Fruit fly (Drosophila melanogaster) whole organism, larva: ENCODE results near the gene Ac78C.

ENCODE experiments used
- noc ChIP-seq: fragments of 200-800 bp; sonication (Bioruptor generic); optimal IDR thresholded peaks from 3 replicates; lab custom pipeline; 2019; ENCODE audit warnings: missing biosample characterization, mild to moderate bottlenecking, missing genetic modification characterization, moderate library complexity

The Ac78C gene

DNA sequence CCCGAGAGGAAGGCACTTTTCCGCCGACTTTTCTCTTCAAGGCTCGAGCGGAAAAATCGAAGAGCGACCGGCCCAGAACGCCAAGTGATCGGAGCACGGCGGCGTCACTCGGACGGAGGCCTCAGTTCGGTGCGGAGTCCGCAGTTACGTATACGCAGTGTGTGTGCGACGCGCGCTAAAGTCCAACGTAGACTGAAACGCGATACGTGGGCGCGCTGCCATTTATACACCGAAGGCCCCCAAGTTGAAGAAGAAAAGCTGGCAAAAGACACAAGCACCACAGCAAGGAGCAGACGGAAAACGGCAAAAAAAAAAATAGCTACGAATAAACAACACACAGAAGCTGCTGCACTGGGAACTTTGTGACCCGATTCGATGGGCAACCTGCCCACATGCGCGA, 21.4 kb upstream of the Ac78C start, which contains the start of gene CG42337:
Gene CG42337, minus strand, starts transcription at position 194 of the 400 bp plus-strand sequence.
- no peak for TF ChIP-seq noc (tag; lab: Kevin White, UChicago)

DNA sequence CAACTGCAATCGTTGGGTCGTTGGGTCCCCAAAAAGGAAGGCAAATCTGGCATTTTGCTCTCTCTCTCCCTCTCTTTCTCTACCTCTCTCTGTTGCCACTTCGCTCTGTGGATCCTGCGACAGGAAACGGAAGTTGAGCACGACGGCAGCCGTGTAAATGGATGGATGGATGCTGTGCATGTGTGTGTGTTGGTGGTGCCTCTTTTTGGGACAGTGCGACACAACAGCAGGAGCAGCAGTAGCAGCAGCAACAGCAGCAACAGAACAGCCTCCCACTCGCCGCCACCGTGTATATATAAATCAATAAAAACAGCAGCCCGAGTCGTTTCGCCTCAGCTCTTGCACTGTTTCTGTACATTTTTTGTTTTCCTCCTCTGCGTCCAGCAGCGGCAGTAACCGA, 20.3 kb upstream of the Ac78C start:
- TF ChIP-seq noc (tag; lab: Kevin White, UChicago) = no peak

DNA sequence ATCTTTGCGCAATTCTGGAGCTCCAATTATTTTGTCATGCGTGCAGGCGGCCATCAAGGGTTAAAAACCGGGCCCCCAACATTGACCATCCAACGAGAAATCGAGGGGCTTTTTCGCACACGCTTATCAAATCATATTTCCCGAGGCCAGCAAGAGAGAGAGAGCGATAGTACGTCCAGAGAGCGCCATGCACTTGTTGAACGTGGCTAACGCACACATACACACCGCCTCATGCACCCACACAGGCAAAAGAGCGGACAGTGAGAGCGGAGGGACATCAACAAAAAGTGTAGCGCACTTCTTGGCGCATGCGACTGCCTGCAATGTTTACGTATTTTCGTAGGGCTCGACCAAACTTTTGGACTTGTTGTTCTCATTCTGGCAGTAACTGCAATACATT, 14.8 kb upstream of the Ac78C start:
- no peak for TF ChIP-seq noc (tag; lab: Kevin White, UChicago)

DNA sequence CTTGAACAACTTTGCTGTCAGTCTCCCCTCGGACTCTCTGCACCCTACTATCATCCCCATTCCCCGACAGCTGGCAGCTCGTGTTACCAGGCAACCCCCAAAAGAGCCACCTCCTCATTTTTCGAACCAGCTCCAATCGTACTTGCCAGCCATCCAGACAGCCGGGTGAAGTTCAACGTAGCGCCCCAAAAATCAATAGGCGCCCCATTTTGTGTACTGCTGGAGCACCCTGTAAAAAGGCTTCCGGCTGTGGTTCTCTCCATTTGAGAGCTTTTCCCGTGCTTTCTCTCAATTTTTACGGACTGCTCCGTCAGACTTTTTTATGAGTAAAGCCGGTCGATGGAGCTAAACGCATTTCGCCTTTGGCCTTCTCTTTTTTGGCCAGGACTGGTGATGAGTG, 13.9 kb upstream of the Ac78C start:
- TF ChIP-seq noc (tag; lab: Kevin White, UChicago) = no peak

DNA sequence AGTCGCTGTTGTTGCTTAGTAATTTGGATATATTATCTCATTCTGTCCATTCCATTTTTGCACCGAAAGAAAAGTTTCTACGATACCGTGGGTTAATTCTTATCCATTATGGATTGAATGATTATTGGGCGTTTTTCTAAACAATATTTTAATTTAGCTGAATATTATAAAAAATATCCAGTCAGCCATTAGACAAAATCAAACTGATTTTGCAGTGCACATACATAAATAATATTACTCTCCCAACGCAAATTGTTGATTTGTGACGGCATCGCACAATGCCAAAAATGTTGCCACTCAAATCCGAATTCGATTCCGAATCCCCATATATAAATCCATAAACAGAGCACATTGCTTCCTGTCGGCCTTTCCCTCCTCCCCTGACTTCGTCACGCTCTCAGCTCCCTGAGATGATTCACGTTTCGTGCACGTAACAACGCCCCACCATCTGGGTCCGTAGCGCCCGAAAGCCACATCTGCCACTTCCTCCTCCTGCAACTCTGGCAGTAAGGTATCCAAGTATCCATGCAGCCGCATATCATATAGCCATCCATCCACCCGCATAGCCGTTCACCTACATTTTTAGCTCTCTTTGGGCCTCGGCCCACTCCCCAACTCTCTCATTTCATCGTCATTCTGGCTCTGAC, 5.3 kb upstream of the Ac78C start:
- TF ChIP-seq noc (tag; lab: Kevin White, UChicago) = peak; percentile 71

DNA sequence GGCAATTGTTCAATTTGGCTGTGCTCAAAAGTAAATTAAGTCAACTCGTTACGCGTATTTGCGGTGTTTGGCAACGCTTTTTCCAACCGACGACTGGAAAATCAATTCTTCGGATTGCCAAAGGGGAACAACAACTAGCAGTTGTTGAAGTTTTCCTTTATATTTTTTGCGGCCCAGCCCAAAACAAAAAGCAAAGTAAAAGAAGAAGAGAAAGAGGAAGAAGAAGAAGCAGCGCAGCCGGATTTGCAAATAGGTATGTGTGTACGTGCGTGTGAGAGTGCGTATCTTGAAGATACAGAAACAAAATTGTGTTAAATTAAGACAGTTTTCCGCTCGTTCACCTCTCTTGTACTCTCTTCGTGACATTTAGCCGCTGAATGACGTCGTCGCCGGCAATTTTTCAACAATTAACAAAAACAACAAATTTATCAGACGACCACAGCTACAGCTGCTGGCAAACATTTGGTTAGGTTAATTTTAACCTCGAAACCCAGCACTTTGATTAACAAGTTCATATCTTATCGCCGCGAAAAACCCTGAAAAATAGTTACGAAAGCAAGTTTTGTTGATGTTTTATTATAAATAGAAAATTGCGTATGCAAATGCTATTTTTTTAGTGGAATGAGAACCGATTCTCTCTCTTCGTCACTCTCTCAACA, 4.7 kb upstream of the Ac78C start:
- TF ChIP-seq noc (tag; lab: Kevin White, UChicago) = no peak

DNA sequence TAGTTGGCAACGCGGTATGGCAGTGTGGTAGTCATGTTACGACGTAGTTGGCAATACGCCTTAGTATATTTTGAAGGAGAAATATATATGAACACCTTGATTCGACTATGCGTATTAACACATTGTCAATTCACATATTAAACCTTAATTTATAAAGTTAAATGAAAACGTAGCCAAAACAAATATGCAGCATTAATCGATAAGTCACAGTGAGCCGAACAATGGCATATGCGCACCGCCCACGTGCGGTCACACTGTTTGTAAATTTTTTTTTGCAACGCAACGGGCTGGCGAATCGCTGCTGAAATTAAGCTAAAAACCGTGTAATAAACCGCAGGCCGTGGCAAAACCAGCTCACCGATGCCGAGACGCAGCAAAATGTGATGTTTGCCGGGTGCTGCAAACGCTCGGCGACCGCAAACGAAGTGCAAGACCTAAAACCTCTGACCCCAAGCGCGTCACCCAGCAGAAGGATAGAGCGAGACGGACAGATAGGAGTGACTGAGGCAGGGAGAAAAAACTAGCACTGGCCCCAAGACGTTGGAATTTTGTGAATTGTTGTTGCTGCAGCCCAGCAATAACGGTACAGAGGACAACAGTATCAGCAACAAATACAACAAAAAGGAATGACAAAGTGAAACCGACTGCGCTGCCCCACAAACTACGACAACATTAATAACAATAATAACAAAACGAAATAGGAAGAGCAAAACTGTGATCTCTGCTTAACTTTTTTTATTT, 4.0 kb upstream of the Ac78C start:
- TF ChIP-seq noc (tag; lab: Kevin White, UChicago) = peak; percentile 17

DNA sequence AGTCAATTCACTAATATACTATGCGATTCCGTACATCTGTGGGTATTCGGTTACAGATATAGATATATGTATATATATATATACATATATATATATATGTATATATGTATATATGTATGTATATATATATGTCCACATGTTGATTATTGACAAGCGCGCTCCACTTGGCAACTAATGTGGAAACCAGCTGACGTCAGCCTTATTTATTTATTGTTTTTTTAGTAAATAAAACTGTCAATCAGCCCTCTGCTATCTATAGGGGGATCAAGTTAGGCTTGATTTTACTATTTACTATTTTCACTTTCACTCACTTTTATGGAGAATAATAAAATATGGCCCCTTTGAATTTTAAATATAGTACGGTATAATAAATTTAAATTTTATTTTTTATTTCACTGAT, 3.2 kb upstream of the Ac78C start:
- no peak for TF ChIP-seq noc (tag; lab: Kevin White, UChicago)

DNA sequence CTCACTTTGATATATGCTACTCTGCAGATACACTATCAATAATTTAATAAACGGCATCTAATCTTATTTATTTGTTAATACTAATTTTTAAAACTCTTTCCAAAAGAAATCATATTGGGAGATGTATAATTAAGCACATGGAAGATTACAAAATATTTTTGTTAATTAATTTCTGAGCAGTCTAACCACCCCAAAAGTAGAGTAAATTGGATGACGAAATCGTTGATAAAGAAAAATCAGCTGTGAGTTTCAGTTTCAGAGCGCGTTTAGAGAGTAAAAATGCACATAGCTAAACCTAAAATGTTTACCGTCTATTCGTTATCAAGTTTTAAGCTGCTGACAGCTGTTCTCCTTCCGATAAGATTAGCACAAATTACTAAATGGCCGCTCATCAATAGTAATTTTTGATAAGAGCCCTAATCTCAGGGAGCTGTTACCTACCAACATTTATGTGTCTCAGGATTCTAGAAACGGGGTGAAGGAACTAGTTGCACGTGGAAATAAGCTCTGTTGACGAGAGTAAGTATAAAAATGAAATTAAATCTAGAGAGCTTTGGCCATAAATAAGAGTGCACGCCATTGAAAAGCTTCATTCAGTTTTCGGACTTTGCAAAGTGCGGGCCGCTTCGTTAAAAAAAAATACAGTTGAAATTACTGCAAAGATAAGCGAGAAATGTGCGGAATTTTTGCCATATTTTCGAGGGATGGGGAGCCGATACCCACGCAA, 960 bp upstream of the Ac78C start, which contains the start of the genes chb and AsnS:
Gene chb, plus strand, starts transcription at position 327 of the 727 bp plus-strand sequence.
Gene AsnS, plus strand, starts transcription at position 592 of the 727 bp plus-strand sequence.
- peak; percentile 95 for TF ChIP-seq noc (tag; lab: Kevin White, UChicago)

DNA sequence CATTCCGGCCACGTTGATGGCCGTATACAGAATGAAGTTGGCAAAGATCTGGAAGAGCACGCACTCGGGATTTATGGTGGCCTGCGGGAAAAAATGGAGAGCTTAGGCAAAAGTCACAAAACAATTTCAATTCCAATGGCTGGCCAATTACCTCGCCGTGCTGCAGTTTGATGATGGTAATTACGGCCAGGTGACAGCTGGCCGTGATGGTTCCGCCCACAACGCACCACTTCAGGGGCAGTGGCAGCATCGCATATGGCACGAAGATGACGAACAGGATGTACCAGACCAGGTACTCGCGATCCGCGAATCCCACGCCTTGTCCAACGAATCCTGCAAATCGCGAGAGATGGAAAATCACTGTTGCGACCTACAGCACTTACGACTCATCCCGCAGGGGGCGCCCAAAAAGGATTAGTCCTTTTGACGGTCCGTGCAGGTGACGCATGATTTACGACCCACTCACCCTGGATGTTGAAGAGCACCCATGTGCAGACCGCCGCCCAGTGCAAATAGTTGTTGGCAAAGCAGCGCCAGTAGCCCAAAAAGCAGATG, 25.8 kb downstream of the Ac78C start:
- TF ChIP-seq noc (tag; lab: Kevin White, UChicago) = no peak

DNA sequence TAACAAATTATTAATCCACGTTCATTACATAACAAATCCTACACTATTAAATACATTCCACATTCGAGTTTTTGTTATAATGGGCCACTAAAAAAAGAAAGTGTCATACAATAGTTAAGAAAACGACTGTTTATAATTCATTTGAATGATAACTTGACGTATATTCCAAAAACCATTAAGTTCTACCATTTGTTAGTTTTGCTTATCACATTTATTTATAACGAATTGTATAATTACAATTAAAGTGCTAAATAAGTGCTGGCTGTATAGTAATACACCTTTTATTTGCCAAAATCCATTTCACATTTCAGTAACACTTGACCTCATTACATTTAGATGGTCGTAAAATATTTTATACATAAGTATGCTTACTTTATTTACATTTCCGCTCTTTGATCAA, 35.5 kb downstream of the Ac78C start, which contains the start of gene CG10565:
Gene CG10565, minus strand, starts transcription at position 101 of the 400 bp plus-strand sequence.
- no peak for TF ChIP-seq noc (tag; lab: Kevin White, UChicago)

DNA sequence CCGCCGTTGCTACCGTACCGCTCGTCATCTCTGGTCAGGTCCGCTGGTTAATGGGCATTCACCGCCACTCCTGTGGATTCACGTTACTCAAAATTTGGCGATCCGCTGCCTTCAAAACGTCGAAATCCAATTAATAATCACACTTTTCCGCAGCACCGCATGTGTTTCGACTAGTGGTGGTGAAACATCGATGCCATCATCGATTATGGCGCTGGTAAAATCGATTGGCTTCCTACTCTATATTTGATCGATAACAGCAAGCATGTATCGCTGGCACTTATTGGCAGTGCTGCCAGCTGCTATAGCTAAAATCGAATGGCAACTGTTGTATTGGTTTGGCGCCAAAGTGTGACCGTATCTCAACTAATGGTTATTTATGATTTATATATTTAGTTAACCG, 35.9 kb downstream of the Ac78C start:
- TF ChIP-seq noc (tag; lab: Kevin White, UChicago) = no peak

DNA sequence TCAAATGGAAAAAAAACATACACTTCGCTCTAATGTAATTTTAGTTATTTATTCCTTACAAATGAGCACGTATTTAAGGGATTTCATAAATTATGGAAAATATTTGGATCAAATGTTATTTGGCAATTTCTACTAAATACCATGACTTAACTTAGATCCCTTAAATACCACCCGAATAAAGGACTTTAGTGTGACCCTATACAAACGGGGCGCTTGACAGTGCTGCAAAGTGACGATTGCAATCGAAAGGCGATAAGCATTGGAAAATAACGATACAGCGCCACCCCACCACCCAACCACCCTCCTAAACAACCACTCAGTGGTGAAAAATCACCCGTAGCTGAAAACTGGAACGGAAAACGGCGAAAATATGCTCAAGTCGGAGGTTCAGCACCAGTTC, 40.3 kb downstream of the Ac78C start, which contains the start of gene ICA69:
Gene ICA69, plus strand, starts transcription at position 20 of the 400 bp plus-strand sequence.
- TF ChIP-seq noc (tag; lab: Kevin White, UChicago) = no peak

DNA sequence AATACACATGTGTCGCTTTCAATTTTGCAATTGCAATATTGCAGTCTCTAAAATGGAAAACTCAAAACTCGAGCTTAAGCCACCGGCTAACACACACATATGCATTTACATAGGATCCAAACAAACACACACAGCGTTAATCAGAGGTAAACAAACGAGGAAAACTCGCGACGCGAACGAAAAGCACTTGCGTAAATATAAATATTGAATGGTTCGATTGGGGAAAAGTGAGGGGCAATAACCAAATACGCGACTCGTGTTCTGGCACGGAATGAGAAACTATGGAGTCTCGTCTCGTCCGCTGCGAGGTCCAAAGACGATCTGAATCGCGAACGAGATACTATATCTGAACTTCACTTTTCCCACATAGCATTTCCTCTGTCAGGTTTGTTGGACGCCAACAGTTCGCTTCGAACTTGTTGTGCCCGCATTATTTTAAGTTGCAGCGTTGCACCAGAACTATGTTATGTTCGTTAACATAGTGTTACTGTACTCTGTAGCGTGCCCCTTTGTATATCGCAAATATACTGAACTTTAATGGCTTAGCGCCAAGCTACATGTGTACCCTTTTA, 40.8 kb downstream of the Ac78C start, which contains the start of gene ko:
Gene ko, minus strand, starts transcription at position 321 of the 572 bp plus-strand sequence.
- TF ChIP-seq noc (tag; lab: Kevin White, UChicago) = no peak

DNA sequence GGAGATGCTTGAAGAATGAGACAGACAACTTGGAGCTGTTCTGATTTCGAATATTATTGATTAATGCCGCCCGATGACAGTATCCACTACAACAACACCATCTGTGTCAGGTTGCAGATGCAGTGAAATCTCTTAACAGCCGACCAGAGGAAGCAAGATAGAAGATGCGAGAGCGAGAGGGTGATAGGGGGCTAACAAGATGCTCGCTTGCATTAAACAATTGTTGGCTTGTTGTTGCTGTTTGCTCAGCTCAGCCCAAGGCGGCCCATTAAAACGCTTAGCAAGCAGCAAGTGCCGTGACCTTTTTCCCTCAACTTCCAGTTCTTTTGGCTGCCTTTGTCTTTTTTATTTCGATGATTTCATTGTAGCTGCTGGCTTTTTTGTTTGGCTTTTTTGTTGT, 42.0 kb downstream of the Ac78C start:
- no peak for TF ChIP-seq noc (tag; lab: Kevin White, UChicago)
